Fruit fly (Drosophila melanogaster): ENCODE measurements around the gene grn.

The grn gene

DNA sequence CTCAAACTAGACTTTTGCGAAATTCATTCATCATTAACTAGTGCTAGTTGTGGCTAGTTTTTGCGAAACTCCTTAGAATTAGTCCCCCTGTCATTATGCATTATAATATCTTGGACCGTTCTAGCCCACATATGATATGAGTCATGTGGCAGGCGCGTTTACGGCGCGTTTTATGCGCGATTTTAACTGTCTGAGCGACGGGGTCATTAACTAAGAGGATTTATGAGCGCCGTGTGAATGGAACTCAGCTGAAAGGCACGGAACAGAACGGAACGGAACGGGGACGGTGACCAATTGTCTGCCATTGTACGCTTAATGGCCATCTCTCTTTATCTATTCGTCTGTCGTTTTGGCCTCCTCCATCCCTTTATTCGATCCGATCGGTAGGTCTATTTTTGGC is 63.2 kb downstream of the grn start:
- TF ChIP-seq ci (GFP tag; IDR thresholded peaks at IDR 0.05) (peak; percentile 18; the same call in 1 of the 3 replicates), zen (tag; optimal IDR thresholded peaks at IDR 0.05) (peak; percentile 78), NC2β (GFP tag; optimal IDR thresholded peaks at IDR 0.05) (no peak), Hr3 (GFP tag; optimal IDR thresholded peaks at IDR 0.05) (no peak), ind (GFP tag; optimal IDR thresholded peaks at IDR 0.05) (no peak), cad (GFP tag; optimal IDR thresholded peaks at IDR 0.05) (peak; percentile 42), HLHmδ (GFP tag; optimal IDR thresholded peaks at IDR 0.05) (no peak), pfk (GFP tag; optimal IDR thresholded peaks at IDR 0.05) (peak; percentile 88), CG8359 (GFP tag; optimal IDR thresholded peaks at IDR 0.05; ENCODE audit: borderline replicate concordance) (peak; percentile 97), al (GFP tag; IDR thresholded peaks at IDR 0.05) (no peak), CG7372 (GFP tag; IDR thresholded peaks at IDR 0.05) (no peak), abd-A (tag; optimal IDR thresholded peaks at IDR 0.05) (peak; percentile 15), D (optimal IDR thresholded peaks at IDR 0.05) (peak; percentile 11), D (GFP tag; optimal IDR thresholded peaks at IDR 0.05) (no peak), Camta (GFP tag; optimal IDR thresholded peaks at IDR 0.05) (no peak), sqz (GFP tag; optimal IDR thresholded peaks at IDR 0.05) (no peak)

DNA sequence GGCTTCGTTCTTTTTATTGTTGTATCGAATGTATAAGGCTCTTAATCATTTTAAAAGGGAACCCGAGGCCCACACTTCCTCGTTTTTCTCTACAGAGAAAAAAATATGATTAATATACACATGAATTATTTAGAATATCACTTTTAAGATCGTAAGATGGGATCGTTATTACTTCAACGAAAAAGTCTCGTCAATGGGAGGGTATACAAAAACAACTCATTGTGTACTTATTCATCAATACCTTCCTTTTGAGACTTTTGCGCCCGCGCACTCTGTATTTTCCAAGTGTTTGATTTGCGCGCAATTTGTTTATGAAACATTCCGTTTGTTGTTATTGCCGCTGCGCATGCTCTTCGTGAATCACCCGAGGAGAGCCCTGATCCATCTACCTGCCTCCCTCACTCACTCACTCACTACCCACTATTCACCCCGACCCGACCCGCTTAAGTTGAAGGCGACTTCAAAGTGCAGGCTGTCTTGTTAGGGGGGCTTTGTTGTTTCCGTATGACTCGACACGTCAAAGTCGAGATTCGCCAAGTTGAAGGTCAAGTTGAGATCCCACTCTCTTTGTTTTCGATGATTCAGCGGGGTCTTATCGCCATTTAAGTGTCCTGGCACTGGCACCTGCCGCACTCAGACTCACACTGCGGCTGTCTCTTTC is 65.2 kb downstream of the grn start:
- TF ChIP-seq gcm (GFP tag; optimal IDR thresholded peaks at IDR 0.05) = peak; percentile 23
- no peak for TF ChIP-seq Sry-β (GFP tag; optimal IDR thresholded peaks at IDR 0.05)
- TF ChIP-seq CG11093 (GFP tag; IDR thresholded peaks at IDR 0.05) = no peak
- no peak for TF ChIP-seq CG14667 (GFP tag; IDR thresholded peaks at IDR 0.05)
- no peak for TF ChIP-seq CG6813 (GFP tag; optimal IDR thresholded peaks at IDR 0.05)
- TF ChIP-seq CG1832 (GFP tag; optimal IDR thresholded peaks at IDR 0.05) = peak; percentile 16
- TF ChIP-seq nom (GFP tag; optimal IDR thresholded peaks at IDR 0.05) = peak; percentile 21
- no peak for TF ChIP-seq phol (tag; optimal IDR thresholded peaks at IDR 0.05)
- TF ChIP-seq chinmo (GFP tag; IDR thresholded peaks at IDR 0.05; ENCODE audit: partially characterized antibody) = 0 out of 4 replicates have a peak, but pooled peaks have one; percentile 22
- no peak for TF ChIP-seq hkb (optimal IDR thresholded peaks at IDR 0.05)
- no peak for TF ChIP-seq hkb (GFP tag; IDR thresholded peaks at IDR 0.05)
- TF ChIP-seq ci (GFP tag; IDR thresholded peaks at IDR 0.05) = peak; percentile 47; the same call in 1 of the 3 replicates
- TF ChIP-seq CG15479 (GFP tag; optimal IDR thresholded peaks at IDR 0.05) = peak; percentile 47
- 0 out of 2 replicates have a peak, but pooled peaks have one; percentile 17 for TF ChIP-seq slbo (GFP tag; IDR thresholded peaks at IDR 0.05)
- TF ChIP-seq CG10321 (GFP tag; IDR thresholded peaks at IDR 0.05) = peak; percentile 53; the same call in 1 of the 2 replicates
- no peak for TF ChIP-seq Opbp (GFP tag; IDR thresholded peaks at IDR 0.05; ENCODE audit: partially characterized antibody)
- no peak for TF ChIP-seq aop (GFP tag; IDR thresholded peaks at IDR 0.05)
- peak; percentile 27 for TF ChIP-seq ewg (GFP tag; optimal IDR thresholded peaks at IDR 0.05)
- no peak for TF ChIP-seq CG14860 (GFP tag; IDR thresholded peaks at IDR 0.05; ENCODE audit: partially characterized antibody)
- no peak for TF ChIP-seq fd102C (GFP tag; optimal IDR thresholded peaks at IDR 0.05)
- TF ChIP-seq CG10959 (GFP tag; IDR thresholded peaks at IDR 0.05) = no peak
- TF ChIP-seq Jarid2 (GFP tag; optimal IDR thresholded peaks at IDR 0.05) = no peak
- TF ChIP-seq CG31365 (tag; optimal IDR thresholded peaks at IDR 0.05) = no peak
- TF ChIP-seq MBD-R2 (GFP tag; IDR thresholded peaks at IDR 0.05) = no peak
- no peak for TF ChIP-seq CG5180 (GFP tag; optimal IDR thresholded peaks at IDR 0.05)
- TF ChIP-seq sob (GFP tag; IDR thresholded peaks at IDR 0.05) = 0 out of 2 replicates have a peak, but pooled peaks have one; percentile 17
- peak; percentile 10 for TF ChIP-seq lbe (GFP tag; optimal IDR thresholded peaks at IDR 0.05)
- TF ChIP-seq Rx (GFP tag; IDR thresholded peaks at IDR 0.05) = 0 out of 2 replicates have a peak, but pooled peaks have one; percentile 19
- TF ChIP-seq tll (GFP tag; optimal IDR thresholded peaks at IDR 0.05) = peak in 1 of 2 experiments; percentile 36
- TF ChIP-seq Ets65A (GFP tag) = peak; percentile 60
- no peak for TF ChIP-seq ara (GFP tag; IDR thresholded peaks at IDR 0.05)

Measured in whole organism, embryonic.